Fruit fly (Drosophila melanogaster): Measurements from ENCODE around the gene CG10470.

- TF ChIP-seq Pif1A (GFP tag; optimal IDR thresholded peaks at IDR 0.05) (no peak), EcR (GFP tag; optimal IDR thresholded peaks at IDR 0.05) (no peak), CG15710 (tag; optimal IDR thresholded peaks at IDR 0.05) (no peak), CG4496 (GFP tag; IDR thresholded peaks at IDR 0.05) (no peak), CG12605 (GFP tag; IDR thresholded peaks at IDR 0.05) (no peak), Pif1B (GFP tag; optimal IDR thresholded peaks at IDR 0.05) (no peak), D1 (tag; optimal IDR thresholded peaks at IDR 0.05) (no peak), gl (tag; optimal IDR thresholded peaks at IDR 0.05) (no peak), CG13204 (GFP tag; optimal IDR thresholded peaks at IDR 0.05) (no peak), fd96Ca (GFP tag; IDR thresholded peaks at IDR 0.05) (no peak), CG17806 (tag; optimal IDR thresholded peaks at IDR 0.05) (no peak), CG10348 (GFP tag; IDR thresholded peaks at IDR 0.05) (no peak), CG8301 (tag; optimal IDR thresholded peaks at IDR 0.05) (no peak), CG34367 (tag; optimal IDR thresholded peaks at IDR 0.05) (no peak)
Measured at dm6 chr2L:19017060-19017459, 31.8 kb upstream of the CG10470 start.
